Worm (Caenorhabditis elegans) whole organism, early embryonic: Measurements from ENCODE around the gene srx-84.

Source experiments
- aly-1 ChIP-seq: sonication (generic microtip); optimal IDR thresholded peaks from 2 replicates; lab custom pipeline; 2016; ENCODE audit warnings: missing genetic modification characterization, missing compliant biosample characterization
- ama-1 ChIP-seq: fragments of 150-350 bp; optimal IDR thresholded peaks from 2 replicates; lab custom pipeline; 2014
- ceh-13 ChIP-seq: fragments of 200-800 bp; sonication (Bioruptor generic); optimal IDR thresholded peaks from 2 replicates; lab custom pipeline; 2018; ENCODE audit warnings: mild to moderate bottlenecking, missing genetic modification characterization, missing compliant biosample characterization
- hmbx-1 ChIP-seq: sonication (generic microtip); optimal IDR thresholded peaks from 2 replicates; lab custom pipeline; 2016; ENCODE audit warnings: mild to moderate bottlenecking, missing genetic modification characterization, missing compliant biosample characterization
- hmg-4 ChIP-seq: fragments of 200-800 bp; sonication (Bioruptor generic); optimal IDR thresholded peaks from 2 replicates; lab custom pipeline; 2018; ENCODE audit warnings: mild to moderate bottlenecking, missing genetic modification characterization, missing compliant biosample characterization
- hnd-1 ChIP-seq: sonication (generic microtip); optimal IDR thresholded peaks from 2 replicates; lab custom pipeline; 2016; ENCODE audit warnings: missing genetic modification characterization, missing compliant biosample characterization
- sea-1 ChIP-seq: fragments of 200-800 bp; sonication (Bioruptor generic); conservative IDR thresholded peaks from 2 replicates; pipeline ENCODE4 v1.3.6; 2022; ENCODE audit warnings: missing genetic modification characterization, missing compliant biosample characterization
- tbx-11 ChIP-seq: fragments of 200-800 bp; sonication (Bioruptor generic); IDR thresholded peaks from 2 replicates; pipeline ENCODE4 v1.3.6; 2022; ENCODE audit warnings: missing genetic modification characterization, missing compliant biosample characterization
- tra-4 ChIP-seq: sonication (generic microtip); optimal IDR thresholded peaks from 2 replicates; lab custom pipeline; 2017; ENCODE audit warnings: missing genetic modification characterization, missing compliant biosample characterization

- TF ChIP-seq hnd-1 (tag; lab: Kevin White, UChicago): no peak
- no peak for TF ChIP-seq hmg-4 (GFP tag; lab: Kevin White, UChicago)
- TF ChIP-seq tra-4: no peak
- no peak for TF ChIP-seq aly-1 (tag; lab: Kevin White, UChicago)
- no peak for TF ChIP-seq sea-1 (GFP tag; lab: Robert Waterston, UW)
- TF ChIP-seq ama-1 (lab: Kevin White, UChicago): no peak
- TF ChIP-seq tbx-11: no peak
- no peak for TF ChIP-seq hmbx-1 (tag; lab: Kevin White, UChicago)
- no peak for TF ChIP-seq ceh-13 (GFP tag; lab: Kevin White, UChicago)
Measured at ce11 chrV:11624954-11625353, 26.0 kb downstream of the srx-84 start.
